Fruit fly (Drosophila melanogaster) whole organism, embryonic: ENCODE measurements around the gene IntS2.

Experiments
- CG10209 ChIP-seq: fragments of 200-800 bp; sonication (Bioruptor generic); optimal IDR thresholded peaks from 3 replicates; lab custom pipeline; 2017; ENCODE audit warnings: missing biosample characterization, mild to moderate bottlenecking, missing genetic modification characterization, missing genetic modification reagents
- CG10274 ChIP-seq: fragments of 200-800 bp; sonication (Bioruptor generic); optimal IDR thresholded peaks from 3 replicates; lab custom pipeline; 2017; ENCODE audit warnings: missing biosample characterization, mild to moderate bottlenecking, missing genetic modification characterization
- CG11456 ChIP-seq: fragments of 200-800 bp; sonication (Bioruptor generic); IDR thresholded peaks from 3 replicates; pipeline ENCODE4 v1.3.6; 2022; ENCODE audit warnings: missing biosample characterization, missing genetic modification characterization
- CG12236 ChIP-seq: fragments of 200-800 bp; sonication (Bioruptor generic); optimal IDR thresholded peaks from 2 replicates; lab custom pipeline; 2016; ENCODE audit warnings: missing biosample characterization, missing genetic modification characterization
- CG1233 ChIP-seq: fragments of 200-800 bp; sonication (Bioruptor generic); optimal IDR thresholded peaks from 4 replicates; lab custom pipeline; 2018; ENCODE audit warnings: missing biosample characterization, mild to moderate bottlenecking, missing genetic modification characterization
- CG13123 ChIP-seq: fragments of 200-800 bp; sonication (Bioruptor generic); optimal IDR thresholded peaks from 2 replicates; lab custom pipeline; 2016; ENCODE audit warnings: missing biosample characterization, missing genetic modification characterization
- CG1529 ChIP-seq: fragments of 200-800 bp; sonication (Bioruptor generic); optimal IDR thresholded peaks from 3 replicates; lab custom pipeline; 2018; ENCODE audit warnings: missing biosample characterization, missing genetic modification characterization
- CG15514 ChIP-seq: fragments of 200-800 bp; sonication (Bioruptor generic); optimal IDR thresholded peaks from 3 replicates; lab custom pipeline; 2017; ENCODE audit warnings: missing biosample characterization, missing genetic modification characterization, mild to moderate bottlenecking, moderate library complexity, missing genetic modification reagents
- CG15601 ChIP-seq: fragments of 200-800 bp; sonication (Bioruptor generic); optimal IDR thresholded peaks from 3 replicates; lab custom pipeline; 2019; ENCODE audit warnings: missing biosample characterization, mild to moderate bottlenecking, missing genetic modification characterization, moderate library complexity
- CG1832 ChIP-seq: fragments of 200-800 bp; sonication (Bioruptor generic); optimal IDR thresholded peaks from 2 replicates; lab custom pipeline; 2017; ENCODE audit warnings: missing biosample characterization, mild to moderate bottlenecking, missing genetic modification characterization, inconsistent platforms
- CG18619 ChIP-seq: fragments of 200-800 bp; sonication (Bioruptor generic); optimal IDR thresholded peaks from 3 replicates; lab custom pipeline; 2017; ENCODE audit warnings: missing biosample characterization, mild to moderate bottlenecking, missing genetic modification characterization
- CG18764 ChIP-seq: fragments of 200-800 bp; sonication (Bioruptor generic); optimal IDR thresholded peaks from 3 replicates; lab custom pipeline; 2016; ENCODE audit warnings: missing biosample characterization, missing genetic modification characterization
- CG2129 ChIP-seq: fragments of 200-800 bp; sonication (Bioruptor generic); IDR thresholded peaks from 2 replicates; pipeline ENCODE4 v1.3.6; 2022; ENCODE audit warnings: missing biosample characterization, missing genetic modification characterization; ENCODE audit not compliant: partially characterized antibody
- CG34422 ChIP-seq: fragments of 200-800 bp; sonication (Bioruptor generic); IDR thresholded peaks from 3 replicates; pipeline ENCODE4 v1.3.6; 2022; ENCODE audit warnings: missing biosample characterization, missing genetic modification characterization
- CG4424 ChIP-seq: fragments of 200-800 bp; sonication (Bioruptor generic); optimal IDR thresholded peaks from 3 replicates; lab custom pipeline; 2016; ENCODE audit warnings: missing biosample characterization, missing genetic modification characterization
- CG4730 ChIP-seq: fragments of 200-800 bp; sonication (Bioruptor generic); IDR thresholded peaks from 2 replicates; pipeline ENCODE4 v1.3.6; 2022; ENCODE audit warnings: missing biosample characterization, missing genetic modification characterization
- CG4820 ChIP-seq: fragments of 200-800 bp; sonication (Bioruptor generic); optimal IDR thresholded peaks from 3 replicates; lab custom pipeline; 2016; ENCODE audit warnings: missing biosample characterization, missing genetic modification characterization
- CG6683 ChIP-seq: fragments of 200-800 bp; sonication (Bioruptor generic); optimal IDR thresholded peaks from 2 replicates; lab custom pipeline; 2017; ENCODE audit warnings: missing biosample characterization, mild to moderate bottlenecking, missing genetic modification characterization, missing genetic modification reagents
- CG6765 ChIP-seq: fragments of 200-800 bp; sonication (Bioruptor generic); optimal IDR thresholded peaks from 3 replicates; lab custom pipeline; 2017; ENCODE audit warnings: missing biosample characterization, mild to moderate bottlenecking, missing genetic modification characterization
- CG7928 ChIP-seq: fragments of 200-800 bp; sonication (Bioruptor generic); optimal IDR thresholded peaks from 2 replicates; lab custom pipeline; 2017; ENCODE audit warnings: missing biosample characterization, mild to moderate bottlenecking, missing genetic modification characterization
- CG8924 ChIP-seq: fragments of 200-800 bp; optimal IDR thresholded peaks from 3 replicates; lab custom pipeline; 2019; ENCODE audit warnings: missing biosample characterization, mild to moderate bottlenecking, missing genetic modification characterization, moderate library complexity
- CG8944 ChIP-seq: fragments of 200-800 bp; sonication (Bioruptor generic); optimal IDR thresholded peaks from 3 replicates; lab custom pipeline; 2016; ENCODE audit warnings: missing biosample characterization, missing genetic modification characterization
- D ChIP-seq, 2 experiments: fragments of 200-800 bp in 1 of 2; fragments of >200 bp in 1 of 2; sonication (Bioruptor generic) in 1 of 2; optimal IDR thresholded peaks; 2 replicates in 1 of 2; 3 replicates in 1 of 2; lab custom pipeline; 2017; ENCODE audit warnings: mild to moderate bottlenecking in 1 of 2, missing biosample characterization in 1 of 2, missing genetic modification characterization in 1 of 2, missing genetic modification reagents in 1 of 2
- Dek ChIP-seq: fragments of 200-800 bp; sonication (Bioruptor generic); optimal IDR thresholded peaks from 3 replicates; lab custom pipeline; 2019; ENCODE audit warnings: missing biosample characterization, mild to moderate bottlenecking, missing genetic modification characterization, moderate library complexity
- Fer1 ChIP-seq: fragments of 200-800 bp; sonication (Bioruptor generic); optimal IDR thresholded peaks from 2 replicates; lab custom pipeline; 2017; ENCODE audit warnings: missing biosample characterization, mild to moderate bottlenecking, missing genetic modification characterization
- H2.0 ChIP-seq: fragments of 200-800 bp; sonication (Bioruptor generic); IDR thresholded peaks from 2 replicates; pipeline ENCODE4 v1.3.6; 2022; ENCODE audit warnings: missing biosample characterization, missing genetic modification characterization
- HLHmδ ChIP-seq: fragments of 200-800 bp; sonication (Bioruptor generic); optimal IDR thresholded peaks from 2 replicates; lab custom pipeline; 2018; ENCODE audit warnings: missing biosample characterization, mild to moderate bottlenecking, missing genetic modification characterization, moderate library complexity
- Hey ChIP-seq: fragments of 200-800 bp; sonication (Bioruptor generic); optimal IDR thresholded peaks from 3 replicates; lab custom pipeline; 2018; ENCODE audit warnings: missing biosample characterization, mild to moderate bottlenecking, missing genetic modification characterization
- Hmx ChIP-seq: fragments of 200-800 bp; sonication (Bioruptor generic); optimal IDR thresholded peaks from 2 replicates; lab custom pipeline; 2016; ENCODE audit warnings: missing biosample characterization, missing genetic modification characterization
- Hr51 ChIP-seq, 2 experiments: fragments of 200-800 bp; sonication (Bioruptor generic); optimal IDR thresholded peaks; 2 replicates in 1 of 2; 3 replicates in 1 of 2; lab custom pipeline; 2016 to 2018; ENCODE audit warnings: missing biosample characterization in 2 of 2, missing genetic modification characterization in 2 of 2, mild to moderate bottlenecking in 1 of 2, moderate library complexity in 1 of 2
- Lhr ChIP-seq: fragments of 200-800 bp; sonication (Bioruptor generic); optimal IDR thresholded peaks from 3 replicates; lab custom pipeline; 2017; ENCODE audit warnings: mild to moderate bottlenecking, missing biosample characterization, missing genetic modification reagents, missing genetic modification characterization
- Mad ChIP-seq: fragments of 200-800 bp; sonication (Bioruptor generic); optimal IDR thresholded peaks from 2 replicates; lab custom pipeline; 2016; ENCODE audit warnings: missing biosample characterization, missing genetic modification characterization
- Max ChIP-seq: fragments of 200-800 bp; sonication (Bioruptor generic); optimal IDR thresholded peaks from 2 replicates; lab custom pipeline; 2016; ENCODE audit warnings: missing biosample characterization, mild to moderate bottlenecking, missing genetic modification characterization
- Oaz ChIP-seq: fragments of 200-800 bp; sonication (Bioruptor generic); IDR thresholded peaks from 2 replicates; pipeline ENCODE4 v1.3.6; 2022; ENCODE audit warnings: missing biosample characterization, missing genetic modification characterization
- Oli ChIP-seq: fragments of 200-800 bp; sonication (Bioruptor generic); optimal IDR thresholded peaks from 2 replicates; lab custom pipeline; 2018; ENCODE audit warnings: missing biosample characterization, mild to moderate bottlenecking, missing genetic modification characterization, moderate library complexity
- Poxn ChIP-seq: fragments of 200-800 bp; sonication (Bioruptor generic); IDR thresholded peaks from 2 replicates; pipeline ENCODE4 v1.3.6; 2022; ENCODE audit warnings: missing biosample characterization, missing genetic modification characterization
- Usf ChIP-seq: fragments of 200-800 bp; sonication (Bioruptor generic); optimal IDR thresholded peaks from 2 replicates; lab custom pipeline; 2017; ENCODE audit warnings: missing genotype, missing biosample characterization, missing genetic modification characterization
- cwo ChIP-seq: fragments of 200-800 bp; sonication (Bioruptor generic); optimal IDR thresholded peaks from 3 replicates; lab custom pipeline; 2017; ENCODE audit warnings: missing biosample characterization, missing genetic modification characterization, mild to moderate bottlenecking, moderate library complexity, missing genetic modification reagents
- dati ChIP-seq: fragments of 200-800 bp; sonication (Bioruptor generic); IDR thresholded peaks from 2 replicates; pipeline ENCODE4 v1.3.6; 2022; ENCODE audit warnings: missing biosample characterization, missing genetic modification characterization
- ewg ChIP-seq: fragments of 200-800 bp; sonication (Bioruptor generic); optimal IDR thresholded peaks from 3 replicates; lab custom pipeline; 2017; ENCODE audit warnings: mild to moderate bottlenecking, missing biosample characterization, missing genetic modification reagents, missing genetic modification characterization
- gcm ChIP-seq: fragments of 200-800 bp; sonication (Bioruptor generic); optimal IDR thresholded peaks from 2 replicates; lab custom pipeline; 2019; ENCODE audit warnings: missing biosample characterization, mild to moderate bottlenecking, missing genetic modification characterization, moderate library complexity
- gfzf ChIP-seq: fragments of 200-800 bp; sonication (Bioruptor generic); optimal IDR thresholded peaks from 2 replicates; lab custom pipeline; 2016; ENCODE audit warnings: missing biosample characterization, mild to moderate bottlenecking, missing genetic modification characterization, moderate library complexity
- pita ChIP-seq: fragments of 200-800 bp; sonication (Bioruptor generic); optimal IDR thresholded peaks from 2 replicates; lab custom pipeline; 2017; ENCODE audit warnings: missing biosample characterization, mild to moderate bottlenecking, missing genetic modification characterization
- ro ChIP-seq: fragments of 200-800 bp; sonication (Bioruptor generic); IDR thresholded peaks from 2 replicates; pipeline ENCODE4 v1.3.6; 2022; ENCODE audit warnings: missing biosample characterization, missing genetic modification characterization
- sim ChIP-seq: fragments of 200-800 bp; sonication (Bioruptor generic); IDR thresholded peaks from 2 replicates; pipeline ENCODE4 v1.3.6; 2022; ENCODE audit warnings: missing biosample characterization, missing genetic modification characterization
- sima ChIP-seq: fragments of 200-800 bp; sonication (Bioruptor generic); optimal IDR thresholded peaks from 2 replicates; lab custom pipeline; 2016; ENCODE audit warnings: missing biosample characterization, missing genetic modification characterization
- tap ChIP-seq: fragments of 200-800 bp; optimal IDR thresholded peaks from 3 replicates; lab custom pipeline; 2019; ENCODE audit warnings: missing biosample characterization, mild to moderate bottlenecking, missing genetic modification characterization, moderate library complexity
- trem ChIP-seq: fragments of 200-800 bp; optimal IDR thresholded peaks from 3 replicates; lab custom pipeline; 2019; ENCODE audit warnings: missing biosample characterization, mild to moderate bottlenecking, missing genetic modification characterization, moderate library complexity
- ttk ChIP-seq: fragments of 200-800 bp; sonication (Bioruptor generic); IDR thresholded peaks from 2 replicates; pipeline ENCODE4 v2.1.2; 2022; ENCODE audit warnings: missing biosample characterization, missing genetic modification characterization

IntS2 gene

dm6 chrX:17694873-17695446 lies 38.3 kb upstream of the IntS2 start (continued):
- no peak for TF ChIP-seq ro (GFP tag; lab: Robert Waterston, UW)
- no peak for TF ChIP-seq Oaz
- peak; percentile 5 for TF ChIP-seq CG4820
- TF ChIP-seq CG8924 (tag; lab: Kevin White, UChicago), result peak; percentile 40
- TF ChIP-seq tap (tag; lab: Kevin White, UChicago), result no peak
- no peak for TF ChIP-seq CG4730 (GFP tag; lab: Robert Waterston, UW)
- TF ChIP-seq D (optimal IDR thresholded peaks at IDR 0.05; lab: Kevin White, UChicago), result no peak
- no peak for TF ChIP-seq D (GFP tag; optimal IDR thresholded peaks at IDR 0.05; lab: Kevin White, UChicago)
- TF ChIP-seq CG1233 (GFP tag; lab: Kevin White, UChicago), result no peak
- TF ChIP-seq CG18619 (GFP tag; lab: Kevin White, UChicago), result peak; percentile 5
- TF ChIP-seq H2.0 (GFP tag; lab: Robert Waterston, UW), result peak; percentile 14; the same call in 1 of the 2 replicates
- no peak for TF ChIP-seq CG1832
- no peak for TF ChIP-seq Max (GFP tag; lab: Kevin White, UChicago)
- no peak for TF ChIP-seq CG8944 (GFP tag; lab: Kevin White, UChicago)
- TF ChIP-seq Dek (tag; lab: Kevin White, UChicago), result no peak
- TF ChIP-seq Poxn (GFP tag; lab: Robert Waterston, UW), result no peak
- no peak for TF ChIP-seq ttk (GFP tag; lab: Robert Waterston, UW)
- no peak for TF ChIP-seq HLHmδ (GFP tag; lab: Kevin White, UChicago)
- TF ChIP-seq CG34422 (GFP tag; lab: Robert Waterston, UW), result no peak
- no peak for TF ChIP-seq Lhr (GFP tag; lab: Kevin White, UChicago)
- TF ChIP-seq sim, result no peak
- no peak for TF ChIP-seq CG4424
- no peak for TF ChIP-seq pita (GFP tag; lab: Kevin White, UChicago)
- peak; percentile 39 for TF ChIP-seq Oli (tag; lab: Kevin White, UChicago)
- no peak for TF ChIP-seq CG6765
- no peak for TF ChIP-seq Hey (tag; lab: Kevin White, UChicago)
- no peak for TF ChIP-seq CG15514 (GFP tag; lab: Kevin White, UChicago)
- TF ChIP-seq CG7928 (GFP tag; lab: Kevin White, UChicago), result no peak
- TF ChIP-seq Fer1 (GFP tag; lab: Kevin White, UChicago), result peak; percentile 44
- TF ChIP-seq CG2129 (GFP tag; lab: Robert Waterston, UW), result no peak
- no peak for TF ChIP-seq trem (tag; lab: Kevin White, UChicago)
- no peak for TF ChIP-seq CG15601 (tag; lab: Kevin White, UChicago)
- TF ChIP-seq gcm (GFP tag; lab: Kevin White, UChicago), result no peak
- TF ChIP-seq CG13123 (GFP tag; lab: Kevin White, UChicago), result no peak
- TF ChIP-seq CG18764 (GFP tag; lab: Kevin White, UChicago), result no peak
- TF ChIP-seq CG11456 (GFP tag; lab: Robert Waterston, UW), result 0 out of 3 replicates have a peak, but pooled peaks have one; percentile 14
- no peak for TF ChIP-seq Usf (GFP tag; lab: Kevin White, UChicago)
- TF ChIP-seq cwo (GFP tag; lab: Kevin White, UChicago), result peak; percentile 23
- TF ChIP-seq CG10274 (GFP tag; lab: Kevin White, UChicago), result no peak
- TF ChIP-seq dati (GFP tag; lab: Robert Waterston, UW), result no peak
- peak in 1 of 2 experiments; percentile 54 for TF ChIP-seq Hr51 (GFP tag; optimal IDR thresholded peaks at IDR 0.05; lab: Kevin White, UChicago)
- TF ChIP-seq Hmx (GFP tag; lab: Kevin White, UChicago), result no peak
- peak; percentile 6 for TF ChIP-seq CG6683
- TF ChIP-seq CG12236, result no peak
- no peak for TF ChIP-seq CG1529 (GFP tag; lab: Kevin White, UChicago)
- TF ChIP-seq ewg, result no peak
- TF ChIP-seq Mad (GFP tag; lab: Kevin White, UChicago), result no peak
- TF ChIP-seq CG10209 (GFP tag; lab: Kevin White, UChicago), result peak; percentile 39
- TF ChIP-seq gfzf, result no peak
- TF ChIP-seq sima, result no peak
